Worm (Caenorhabditis elegans) whole organism, late embryonic: ENCODE results near the gene F19B2.5.

Experiments used
- K09A11.1 ChIP-seq: sonication (generic microtip); optimal IDR thresholded peaks from 2 replicates; lab custom pipeline; 2017; ENCODE audit warnings: antibody characterized with exemption, mild to moderate bottlenecking, missing genetic modification characterization, missing compliant biosample characterization; ENCODE audit not compliant: insufficient read depth
- Y22D7AL.16 ChIP-seq: sonication (generic microtip); optimal IDR thresholded peaks from 2 replicates; lab custom pipeline; 2016; ENCODE audit warnings: missing genetic modification characterization, missing compliant biosample characterization
- ceh-22 ChIP-seq: sonication (generic microtip); optimal IDR thresholded peaks from 2 replicates; lab custom pipeline; 2017; ENCODE audit warnings: missing biosample characterization, missing genetic modification characterization
- elt-2 ChIP-seq: sonication (generic microtip); optimal IDR thresholded peaks from 2 replicates; lab custom pipeline; 2016; ENCODE audit warnings: missing genetic modification reagents, missing genetic modification characterization, missing compliant biosample characterization
- odd-2 ChIP-seq: sonication (generic microtip); optimal IDR thresholded peaks from 2 replicates; lab custom pipeline; 2017; ENCODE audit warnings: antibody characterized with exemption, mild to moderate bottlenecking, missing genetic modification characterization, missing compliant biosample characterization
- rnt-1 ChIP-seq: sonication (generic microtip); optimal IDR thresholded peaks from 2 replicates; lab custom pipeline; 2016; ENCODE audit warnings: missing genetic modification characterization, missing compliant biosample characterization
- sox-2 ChIP-seq: fragments of 200-800 bp; sonication (Bioruptor generic); IDR thresholded peaks from 2 replicates; pipeline ENCODE4 v1.3.6; 2022; ENCODE audit warnings: missing genetic modification reagents, missing genetic modification characterization, missing compliant biosample characterization
- unc-86 ChIP-seq: sonication (generic microtip); optimal IDR thresholded peaks from 2 replicates; lab custom pipeline; 2016; ENCODE audit warnings: missing genetic modification characterization, missing compliant biosample characterization
- ztf-16 ChIP-seq: sonication (generic microtip); optimal IDR thresholded peaks from 2 replicates; lab custom pipeline; 2017; ENCODE audit warnings: missing genetic modification characterization, missing compliant biosample characterization

DNA sequence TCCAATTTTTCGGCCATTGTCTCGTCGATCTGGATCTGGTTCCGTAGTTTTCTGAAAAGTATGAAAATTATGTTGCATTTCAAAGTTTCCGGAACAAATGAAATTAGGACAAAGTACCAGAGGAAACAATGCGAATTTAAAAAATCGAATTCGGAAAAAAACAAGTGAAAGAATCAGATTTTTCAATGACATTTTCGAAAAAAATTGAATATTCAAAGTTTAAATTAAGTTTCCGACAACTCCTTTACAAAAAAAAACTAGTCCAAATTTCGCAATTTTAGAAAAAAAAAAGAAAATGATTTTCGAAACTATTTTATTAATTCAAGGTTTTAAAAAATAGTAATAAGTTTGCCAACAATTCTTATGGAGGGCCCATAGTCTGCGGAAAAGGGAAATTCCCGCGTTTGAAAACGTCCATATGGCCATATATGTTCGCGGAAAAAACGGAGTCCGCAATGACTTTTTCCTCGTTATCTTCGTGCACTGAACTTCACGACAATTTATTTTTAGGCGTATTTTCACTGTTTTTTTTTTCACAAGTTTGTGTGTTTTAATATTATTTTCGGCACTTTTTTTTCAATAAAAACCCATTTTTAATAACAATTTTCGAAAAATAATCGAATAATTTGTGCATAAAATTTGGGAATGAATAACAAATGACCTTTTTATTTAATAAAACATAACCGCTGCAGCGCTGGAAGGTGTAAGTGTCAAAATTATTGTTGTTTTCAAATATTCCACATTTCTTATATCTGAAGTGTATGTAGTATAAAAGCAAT lies 28.3 kb upstream of the F19B2.5 start, which contains the start of the genes fbxa-115 and Y113G7B.27:
- no peak for TF ChIP-seq ztf-16 (tag; lab: Kevin White, UChicago)
- no peak for TF ChIP-seq elt-2 (tag; lab: Kevin White, UChicago)
- no peak for TF ChIP-seq rnt-1
- no peak for TF ChIP-seq unc-86
- no peak for TF ChIP-seq odd-2 (tag; lab: Kevin White, UChicago)
- TF ChIP-seq ceh-22 (tag; lab: Kevin White, UChicago), result no peak
- no peak for TF ChIP-seq K09A11.1
- no peak for TF ChIP-seq Y22D7AL.16 (tag; lab: Kevin White, UChicago)
- TF ChIP-seq sox-2 (GFP tag; lab: Robert Waterston, UW), result no peak
